Fruit fly (Drosophila melanogaster): ENCODE data around the gene CG13014.

CG13014 gene

dm6 chrX:16565377-16565776 is 22.3 kb upstream of the CG13014 start (continued):
- no peak for TF ChIP-seq CG5953 (GFP tag; IDR thresholded peaks at IDR 0.05)
- peak in 1 of 2 experiments; percentile 23 for TF ChIP-seq Dfd (GFP tag; optimal IDR thresholded peaks at IDR 0.05)
- TF ChIP-seq CG31365 (tag; optimal IDR thresholded peaks at IDR 0.05) = peak; percentile 84
- TF ChIP-seq Blimp-1 (GFP tag; optimal IDR thresholded peaks at IDR 0.05) = no peak
- TF ChIP-seq CG17385 (GFP tag; optimal IDR thresholded peaks at IDR 0.05) = peak; percentile 56
- TF ChIP-seq Atf3 (GFP tag; optimal IDR thresholded peaks at IDR 0.05) = no peak
- no peak for TF ChIP-seq CG32772 (GFP tag; IDR thresholded peaks at IDR 0.05)
- TF ChIP-seq stwl (tag; optimal IDR thresholded peaks at IDR 0.05) = peak; percentile 50
- peak; percentile 90 for TF ChIP-seq CG8290 (GFP tag; optimal IDR thresholded peaks at IDR 0.05)
- peak in 1 of 2 experiments; percentile 4 for TF ChIP-seq CG8290 (tag; optimal IDR thresholded peaks at IDR 0.05)

- TF ChIP-seq kah (GFP tag; optimal IDR thresholded peaks at IDR 0.05) (peak; percentile 55), CG17612 (GFP tag; IDR thresholded peaks at IDR 0.05) (no peak), CG6175 (GFP tag; IDR thresholded peaks at IDR 0.05) (no peak), sob (GFP tag; IDR thresholded peaks at IDR 0.05) (no peak), CG11093 (GFP tag; IDR thresholded peaks at IDR 0.05) (no peak), CG15269 (tag; optimal IDR thresholded peaks at IDR 0.05) (peak; percentile 13), TFAM (GFP tag; optimal IDR thresholded peaks at IDR 0.05) (no peak), CG14710 (tag; optimal IDR thresholded peaks at IDR 0.05) (no peak), CG9932 (GFP tag; IDR thresholded peaks at IDR 0.05) (peak; percentile 37; the same call in 1 of the 2 replicates), CG17829 (tag; optimal IDR thresholded peaks at IDR 0.05) (no peak), peb (GFP tag; IDR thresholded peaks at IDR 0.05) (no peak), PHDP (tag; optimal IDR thresholded peaks at IDR 0.05) (peak; percentile 7), ttk (GFP tag; IDR thresholded peaks at IDR 0.05) (no peak), gro (GFP tag; optimal IDR thresholded peaks at IDR 0.05) (no peak), CG3847 (GFP tag; IDR thresholded peaks at IDR 0.05) (peak; percentile 24; the same call in 1 of the 2 replicates), sd (tag; optimal IDR thresholded peaks at IDR 0.05) (peak; percentile 80), row (GFP tag; IDR thresholded peaks at IDR 0.05) (peak; percentile 69), CG1647 (GFP tag; optimal IDR thresholded peaks at IDR 0.05) (no peak), Oaz (GFP tag; IDR thresholded peaks at IDR 0.05) (no peak), Hsf (GFP tag; optimal IDR thresholded peaks at IDR 0.05) (no peak), Meics (GFP tag; optimal IDR thresholded peaks at IDR 0.05) (peak; percentile 41), dysf (GFP tag; IDR thresholded peaks at IDR 0.05) (peak; percentile 41; the same call in 2 of the 3 replicates), stwl (tag; optimal IDR thresholded peaks at IDR 0.05) (no peak), CG7372 (GFP tag; IDR thresholded peaks at IDR 0.05) (no peak), CG2202 (tag; optimal IDR thresholded peaks at IDR 0.05) (no peak), oc (tag; optimal IDR thresholded peaks at IDR 0.05) (no peak), scrt (GFP tag; optimal IDR thresholded peaks at IDR 0.05) (no peak), chif (GFP tag; optimal IDR thresholded peaks at IDR 0.05) (no peak), disco-r (GFP tag; optimal IDR thresholded peaks at IDR 0.05) (peak; percentile 18), CG7928 (GFP tag; optimal IDR thresholded peaks at IDR 0.05) (no peak), CG2678 (tag; optimal IDR thresholded peaks at IDR 0.05) (peak; percentile 24), CG32532 (GFP tag; IDR thresholded peaks at IDR 0.05) (peak; percentile 46), slbo (GFP tag; IDR thresholded peaks at IDR 0.05) (peak; percentile 19; the same call in 1 of the 2 replicates), CG31224 (GFP tag; IDR thresholded peaks at IDR 0.05) (no peak), CG14441 (GFP tag; IDR thresholded peaks at IDR 0.05) (no peak), CG7786 (GFP tag; optimal IDR thresholded peaks at IDR 0.05) (peak; percentile 3), lab (GFP tag; optimal IDR thresholded peaks at IDR 0.05) (no peak), prd (optimal IDR thresholded peaks at IDR 0.05) (no peak), prd (GFP tag; IDR thresholded peaks at IDR 0.05) (0 out of 3 replicates have a peak, but pooled peaks have one; percentile 8), fd3F (GFP tag; optimal IDR thresholded peaks at IDR 0.05) (no peak), MBD-R2 (GFP tag; IDR thresholded peaks at IDR 0.05) (no peak)
These were observed 17.0 kb upstream of the CG13014 start for dm6 chrX:16570572-16571224.

All from whole organism, embryonic.